Fruit fly (Drosophila melanogaster): ENCODE data around the gene CG32462.
A peak's percentile ranks its signal among the peaks of the same experiment; 100 is the strongest.

DNA sequence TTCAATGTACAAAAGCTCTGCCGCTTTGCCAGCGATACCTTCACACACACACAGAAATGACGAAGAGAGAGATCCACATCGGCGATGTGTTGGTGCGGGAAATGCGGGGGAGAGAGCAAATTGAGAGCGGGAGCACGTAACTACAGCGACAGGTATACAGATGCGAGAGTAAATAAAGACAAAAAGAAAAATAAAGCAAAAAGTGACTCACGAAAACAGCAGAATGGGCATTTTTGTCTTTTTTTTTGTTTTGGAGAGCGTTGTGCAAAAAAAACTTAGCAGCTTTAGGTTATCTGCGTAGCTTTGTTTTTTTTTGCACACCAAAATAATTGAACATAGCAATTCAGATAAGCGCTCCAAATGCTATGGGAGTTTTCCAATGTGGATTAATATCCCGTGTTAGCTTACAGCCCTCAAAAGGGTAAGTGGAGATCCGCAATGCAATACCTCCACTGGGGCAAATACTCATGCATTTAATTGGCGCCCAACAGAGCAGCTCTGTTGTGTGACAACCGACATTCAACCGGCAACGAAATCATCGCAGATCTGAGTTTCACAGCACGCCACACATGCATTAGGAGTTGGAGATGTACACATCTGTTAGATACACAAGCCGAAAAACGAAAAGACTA, 30.7 kb downstream of the CG32462 start:
- TF ChIP-seq vri (GFP tag; optimal IDR thresholded peaks at IDR 0.05) (peak; percentile 98), Gug (GFP tag; IDR thresholded peaks at IDR 0.05) (peak; percentile 82), CG3032 (tag; optimal IDR thresholded peaks at IDR 0.05) (peak; percentile 68), ss (GFP tag; optimal IDR thresholded peaks at IDR 0.05) (peak; percentile 96 to 98), salr (GFP tag; optimal IDR thresholded peaks at IDR 0.05) (peak; percentile 61 to 79), CG6854 (GFP tag; optimal IDR thresholded peaks at IDR 0.05) (peak; percentile 96), CG7368 (GFP tag; optimal IDR thresholded peaks at IDR 0.05) (peak; percentile 59), CG1621 (tag; optimal IDR thresholded peaks at IDR 0.05) (peak; percentile 88), topi (GFP tag; optimal IDR thresholded peaks at IDR 0.05) (peak; percentile 77), CG8119 (GFP tag; IDR thresholded peaks at IDR 0.05) (peak; percentile 96), Ets21C (GFP tag; optimal IDR thresholded peaks at IDR 0.05) (no peak)
